Worm (Caenorhabditis elegans) whole organism, L3 larva: Measurements from ENCODE around the gene nhr-58.

ENCODE experiments used
- R02D3.7 ChIP-seq: fragments of 150-350 bp; optimal IDR thresholded peaks from 2 replicates; lab custom pipeline; 2014; ENCODE audit warnings: missing biosample characterization, missing genetic modification characterization
- ZK546.5 ChIP-seq: sonication (generic microtip); optimal IDR thresholded peaks from 2 replicates; lab custom pipeline; 2017; ENCODE audit warnings: missing biosample characterization, missing genetic modification characterization
- ama-1 ChIP-seq: fragments of 150-350 bp; optimal IDR thresholded peaks from 2 replicates; lab custom pipeline; 2018
- ceh-16 ChIP-seq: sonication (generic microtip); optimal IDR thresholded peaks from 2 replicates; lab custom pipeline; 2017; ENCODE audit warnings: missing biosample characterization, missing genetic modification characterization
- ceh-28 ChIP-seq: fragments of 150-350 bp; optimal IDR thresholded peaks from 2 replicates; lab custom pipeline; 2014; ENCODE audit warnings: missing biosample characterization, missing genetic modification reagents, missing genetic modification characterization
- ceh-82 ChIP-seq: fragments of 150-350 bp; optimal IDR thresholded peaks from 2 replicates; lab custom pipeline; 2014; ENCODE audit warnings: missing biosample characterization, missing genetic modification characterization
- daf-12 ChIP-seq: fragments of 150-350 bp; optimal IDR thresholded peaks from 2 replicates; lab custom pipeline; 2014; ENCODE audit warnings: missing biosample characterization, missing genetic modification reagents, missing genetic modification characterization
- egl-27 ChIP-seq: sonication (generic microtip); optimal IDR thresholded peaks from 4 replicates; lab custom pipeline; 2017; ENCODE audit warnings: missing biosample characterization, missing genetic modification reagents, missing genetic modification characterization
- egl-5 ChIP-seq: fragments of 150-350 bp; optimal IDR thresholded peaks from 2 replicates; lab custom pipeline; 2017; ENCODE audit warnings: missing biosample characterization, missing genetic modification reagents, missing genetic modification characterization, inconsistent platforms
- elt-1 ChIP-seq: fragments of 150-350 bp; optimal IDR thresholded peaks from 2 replicates; lab custom pipeline; 2014; ENCODE audit warnings: missing biosample characterization, missing genetic modification characterization
- elt-2 ChIP-seq: sonication (generic microtip); optimal IDR thresholded peaks from 2 replicates; lab custom pipeline; 2016; ENCODE audit warnings: missing genetic modification reagents, mild to moderate bottlenecking, missing genetic modification characterization, missing compliant biosample characterization
- elt-3 ChIP-seq, 3 experiments: fragments of 150-350 bp in 1 of 3; sonication (generic microtip) in 2 of 3; optimal IDR thresholded peaks; 2 replicates in 2 of 3; 4 replicates in 1 of 3; lab custom pipeline; 2014 to 2017; ENCODE audit warnings: missing biosample characterization in 3 of 3, missing genetic modification characterization in 3 of 3
- eor-1 ChIP-seq, 2 experiments: fragments of 150-350 bp; optimal IDR thresholded peaks; 2 replicates each; lab custom pipeline; 2014 to 2018; ENCODE audit warnings: missing biosample characterization in 2 of 2, missing genetic modification characterization in 2 of 2
- fos-1 ChIP-seq: fragments of 150-350 bp; optimal IDR thresholded peaks from 2 replicates; lab custom pipeline; 2014; ENCODE audit warnings: missing biosample characterization, missing genetic modification characterization
- hmg-11 ChIP-seq: sonication (generic microtip); optimal IDR thresholded peaks from 2 replicates; lab custom pipeline; 2016; ENCODE audit warnings: missing genetic modification characterization, missing compliant biosample characterization
- jun-1 ChIP-seq: fragments of 150-350 bp; optimal IDR thresholded peaks from 2 replicates; lab custom pipeline; 2014; ENCODE audit warnings: missing biosample characterization, missing genetic modification reagents, missing genetic modification characterization
- lin-15B ChIP-seq: fragments of 150-350 bp; optimal IDR thresholded peaks from 2 replicates; lab custom pipeline; 2014; ENCODE audit warnings: missing biosample characterization, missing genetic modification characterization
- lin-39 ChIP-seq: fragments of 150-350 bp; optimal IDR thresholded peaks from 2 replicates; lab custom pipeline; 2018; ENCODE audit warnings: missing biosample characterization, missing genetic modification reagents, missing genetic modification characterization
- lsy-12 ChIP-seq: sonication (generic microtip); optimal IDR thresholded peaks from 2 replicates; lab custom pipeline; 2016; ENCODE audit warnings: mild to moderate bottlenecking, missing genetic modification characterization, missing compliant biosample characterization
- mdl-1 ChIP-seq: fragments of 150-350 bp; optimal IDR thresholded peaks from 2 replicates; lab custom pipeline; 2014; ENCODE audit warnings: missing biosample characterization, missing genetic modification characterization
- mml-1 ChIP-seq: fragments of 150-350 bp; sonication (generic microtip); optimal IDR thresholded peaks from 3 replicates; lab custom pipeline; 2014; ENCODE audit warnings: missing biosample characterization, missing genetic modification characterization
- nfya-1 ChIP-seq: sonication (generic microtip); optimal IDR thresholded peaks from 2 replicates; lab custom pipeline; 2017; ENCODE audit warnings: missing genetic modification characterization, mild to moderate bottlenecking, missing compliant biosample characterization, antibody characterized with exemption, moderate library complexity; ENCODE audit not compliant: insufficient read depth
- nhr-11 ChIP-seq: fragments of 150-350 bp; optimal IDR thresholded peaks from 2 replicates; lab custom pipeline; 2014; ENCODE audit warnings: missing biosample characterization, missing genetic modification characterization
- nhr-23 ChIP-seq: fragments of 150-350 bp; optimal IDR thresholded peaks from 2 replicates; lab custom pipeline; 2014; ENCODE audit warnings: missing biosample characterization, missing genetic modification reagents, missing genetic modification characterization
- nhr-237 ChIP-seq: fragments of 150-350 bp; optimal IDR thresholded peaks from 2 replicates; lab custom pipeline; 2014; ENCODE audit warnings: missing biosample characterization, missing genetic modification characterization
- nhr-25 ChIP-seq: sonication (generic microtip); optimal IDR thresholded peaks from 2 replicates; lab custom pipeline; 2017; ENCODE audit warnings: missing biosample characterization, missing genetic modification characterization
- nhr-28 ChIP-seq: fragments of 150-350 bp; optimal IDR thresholded peaks from 2 replicates; lab custom pipeline; 2014; ENCODE audit warnings: missing biosample characterization, missing genetic modification characterization
- nhr-43 ChIP-seq: sonication (generic microtip); optimal IDR thresholded peaks from 2 replicates; lab custom pipeline; 2016; ENCODE audit warnings: mild to moderate bottlenecking, missing genetic modification characterization, missing compliant biosample characterization; ENCODE audit not compliant: poor library complexity, severe bottlenecking
- nhr-67 ChIP-seq: fragments of 150-350 bp; optimal IDR thresholded peaks from 2 replicates; lab custom pipeline; 2014; ENCODE audit warnings: missing biosample characterization, missing genetic modification characterization
- nhr-76 ChIP-seq: fragments of 150-350 bp; sonication (generic microtip); optimal IDR thresholded peaks from 5 replicates; lab custom pipeline; 2014; ENCODE audit warnings: missing biosample characterization, missing genetic modification characterization
- nhr-77 ChIP-seq: fragments of 150-350 bp; optimal IDR thresholded peaks from 2 replicates; lab custom pipeline; 2014; ENCODE audit warnings: missing biosample characterization, missing genetic modification characterization
- pha-4 ChIP-seq: fragments of 150-350 bp; optimal IDR thresholded peaks from 2 replicates; lab custom pipeline; 2014; ENCODE audit warnings: missing biosample characterization, missing genetic modification reagents, missing genetic modification characterization
- pqm-1 ChIP-seq: fragments of 150-350 bp; optimal IDR thresholded peaks from 2 replicates; lab custom pipeline; 2017; ENCODE audit warnings: missing biosample characterization, missing genetic modification characterization, inconsistent platforms
- skn-1 ChIP-seq: fragments of 150-350 bp; optimal IDR thresholded peaks from 2 replicates; lab custom pipeline; 2014; ENCODE audit warnings: missing biosample characterization, missing genetic modification characterization
- snpc-4 ChIP-seq: fragments of 150-350 bp; optimal IDR thresholded peaks from 2 replicates; lab custom pipeline; 2014; ENCODE audit warnings: missing biosample characterization, missing genetic modification characterization
- unc-39 ChIP-seq: sonication (generic microtip); optimal IDR thresholded peaks from 4 replicates; lab custom pipeline; 2017; ENCODE audit warnings: missing biosample characterization, missing genetic modification characterization
- unc-62 ChIP-seq: fragments of 150-350 bp; sonication (generic microtip); optimal IDR thresholded peaks from 4 replicates; lab custom pipeline; 2014; ENCODE audit warnings: missing biosample characterization, missing genetic modification reagents, missing genetic modification characterization
- zag-1 ChIP-seq: fragments of 150-350 bp; optimal IDR thresholded peaks from 2 replicates; lab custom pipeline; 2014; ENCODE audit warnings: missing biosample characterization, missing genetic modification characterization

nhr-58 gene

DNA sequence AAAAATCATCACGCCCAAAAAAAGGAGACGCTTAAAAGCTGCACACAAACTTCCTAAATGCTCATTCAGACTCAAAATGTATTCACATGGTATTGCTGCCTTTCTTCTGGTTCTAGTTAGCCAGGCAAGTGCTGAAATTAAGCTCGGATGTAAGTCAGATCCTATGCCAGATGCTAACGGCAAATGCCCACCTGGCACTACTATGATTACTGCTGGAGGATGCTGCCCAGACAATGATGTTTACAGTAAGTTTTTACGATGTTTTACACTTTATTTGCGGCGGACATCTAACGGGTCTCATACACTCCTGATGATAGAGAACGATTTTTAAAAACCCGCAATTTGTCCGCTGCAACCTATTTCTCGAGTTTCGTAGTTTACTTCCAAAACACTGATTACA lies 4.5 kb downstream of the nhr-58 start, which contains the start of gene C14C6.5:
Gene C14C6.5, plus strand, starts transcription at position 58 of the 400 bp plus-strand sequence.
- TF ChIP-seq nhr-77 (tag; lab: Kevin White, UChicago) (no peak), zag-1 (tag; lab: Kevin White, UChicago) (no peak), elt-1 (tag; lab: Kevin White, UChicago) (no peak)

DNA sequence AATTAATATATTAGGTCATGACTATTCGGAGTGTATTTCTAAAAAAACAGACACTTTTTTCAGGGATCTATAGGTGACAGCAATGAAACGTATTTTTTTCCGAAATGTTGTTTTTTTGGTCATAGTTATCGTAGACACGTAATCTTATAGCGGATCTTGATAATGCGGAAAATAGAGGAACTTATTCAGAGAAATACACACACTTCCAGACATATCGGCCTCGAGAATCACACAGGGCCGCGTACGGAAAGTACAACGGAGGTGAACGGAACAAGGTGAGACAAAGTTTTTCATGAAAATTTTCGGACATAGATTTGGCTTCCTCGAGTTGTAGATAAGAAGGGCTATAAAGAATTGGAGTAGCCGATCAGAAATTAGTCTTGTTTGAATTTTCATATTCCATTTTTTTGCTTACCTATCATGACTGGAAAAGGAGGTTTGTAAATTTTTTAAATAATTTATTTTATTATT lies 7.0 kb downstream of the nhr-58 start, which contains the start of gene nhr-155:
Gene nhr-155, plus strand, starts transcription at position 421 of the 471 bp plus-strand sequence.
- no peak for TF ChIP-seq snpc-4
- peak; percentile 67 for TF ChIP-seq nhr-43 (tag; lab: Kevin White, UChicago)
- no peak for TF ChIP-seq lsy-12 (tag; lab: Kevin White, UChicago)
- no peak for TF ChIP-seq nhr-237
- no peak for TF ChIP-seq nhr-77 (tag; lab: Kevin White, UChicago)
- no peak for TF ChIP-seq pha-4 (tag; lab: Kevin White, UChicago)
- no peak for TF ChIP-seq eor-1 (tag; optimal IDR thresholded peaks at IDR 0.05; lab: Kevin White, UChicago)
- TF ChIP-seq egl-27 (tag; lab: Kevin White, UChicago), result no peak
- TF ChIP-seq elt-3 (tag; optimal IDR thresholded peaks at IDR 0.05; lab: Kevin White, UChicago), result no peak
- peak; percentile 32 for TF ChIP-seq nhr-25 (tag; lab: Kevin White, UChicago)
- TF ChIP-seq R02D3.7 (tag; lab: Kevin White, UChicago), result no peak
- TF ChIP-seq daf-12, result no peak
- TF ChIP-seq lin-39 (tag; lab: Kevin White, UChicago), result no peak
- TF ChIP-seq elt-1 (tag; lab: Kevin White, UChicago), result peak; percentile 95
- TF ChIP-seq ceh-28, result no peak
- TF ChIP-seq nhr-67 (tag; lab: Kevin White, UChicago), result no peak
- no peak for TF ChIP-seq mdl-1 (tag; lab: Kevin White, UChicago)
- no peak for TF ChIP-seq skn-1
- no peak for TF ChIP-seq nhr-28 (tag; lab: Kevin White, UChicago)
- no peak for TF ChIP-seq ama-1 (lab: Kevin White, UChicago)
- TF ChIP-seq unc-62, result no peak
- TF ChIP-seq unc-39 (tag; lab: Kevin White, UChicago), result no peak
- peak; percentile 87 for TF ChIP-seq nhr-23 (tag; lab: Kevin White, UChicago)
- TF ChIP-seq nhr-76, result no peak
- TF ChIP-seq hmg-11 (tag; lab: Kevin White, UChicago), result no peak
- TF ChIP-seq ZK546.5 (tag; lab: Kevin White, UChicago), result no peak
- no peak for TF ChIP-seq ceh-82 (tag; lab: Kevin White, UChicago)

DNA sequence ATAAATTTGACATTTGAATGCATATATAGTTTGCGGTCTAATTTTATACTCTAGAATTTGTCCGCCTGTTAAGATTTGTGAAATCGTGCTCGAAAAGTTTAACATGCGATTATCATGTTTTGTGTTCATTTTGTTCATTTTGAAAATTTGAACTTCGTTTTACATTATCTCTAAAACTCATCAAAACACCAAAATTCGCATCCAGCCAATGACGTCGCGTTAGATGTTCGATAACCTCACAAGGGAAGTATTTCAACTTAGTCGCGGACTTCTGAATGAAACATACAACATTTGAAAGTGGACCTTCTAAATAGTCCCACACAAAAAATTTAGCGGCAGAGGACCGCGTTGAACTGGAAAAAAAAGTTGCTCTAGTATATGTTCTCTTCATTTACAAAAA lies 9.4 kb downstream of the nhr-58 start:
- TF ChIP-seq ama-1 (lab: Kevin White, UChicago) (no peak), elt-1 (tag; lab: Kevin White, UChicago) (peak; percentile 68)

DNA sequence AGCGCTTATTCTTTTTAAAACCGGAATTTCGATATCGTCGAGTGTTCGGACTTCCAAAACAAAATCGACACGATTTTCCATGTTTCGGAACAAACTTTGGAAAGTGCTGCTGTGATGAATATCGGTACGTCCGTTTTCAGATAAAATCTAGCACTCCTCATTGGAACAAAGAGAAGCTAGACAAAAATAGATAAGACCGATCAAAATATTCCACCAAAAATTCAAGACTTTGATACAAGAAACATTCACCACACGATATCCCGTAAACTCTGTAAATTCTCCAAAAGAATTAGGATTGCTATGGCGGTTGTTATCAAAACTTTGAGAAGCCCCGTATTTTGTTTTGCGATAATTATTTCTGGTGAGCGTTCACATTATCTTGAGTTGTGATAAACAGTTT lies 11.1 kb downstream of the nhr-58 start, which contains the start of gene C14C6.3:
Gene C14C6.3, plus strand, starts transcription at position 301 of the 400 bp plus-strand sequence.
- TF ChIP-seq elt-1 (tag; lab: Kevin White, UChicago) (peak; percentile 64), ceh-82 (tag; lab: Kevin White, UChicago) (no peak)

DNA sequence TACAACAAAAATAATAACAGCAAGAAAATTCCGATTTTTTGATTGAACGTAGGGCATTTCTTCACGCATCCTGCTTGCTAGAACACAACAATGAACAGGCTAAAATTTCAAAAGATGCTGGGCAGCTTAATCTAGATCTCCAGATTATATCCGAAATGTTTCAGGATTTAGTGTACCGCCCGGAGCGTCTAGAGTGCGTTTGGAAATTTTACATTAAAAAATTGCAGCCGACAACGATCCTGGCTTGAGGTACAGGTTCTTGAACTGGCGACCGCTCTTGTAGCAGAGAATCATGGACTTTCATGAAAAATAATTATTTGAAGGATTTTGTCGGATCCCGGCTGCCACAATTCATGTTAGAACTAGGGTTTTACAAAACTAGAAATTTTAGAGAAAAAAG lies 15.9 kb downstream of the nhr-58 start, which contains the start of gene C14C6.6:
Gene C14C6.6, minus strand, starts transcription at position 101 of the 400 bp plus-strand sequence.
- TF ChIP-seq skn-1, result no peak
- no peak for TF ChIP-seq elt-2
- no peak for TF ChIP-seq elt-3 (tag; optimal IDR thresholded peaks at IDR 0.05; lab: Kevin White, UChicago)
- no peak for TF ChIP-seq unc-39 (tag; lab: Kevin White, UChicago)
- no peak for TF ChIP-seq fos-1

DNA sequence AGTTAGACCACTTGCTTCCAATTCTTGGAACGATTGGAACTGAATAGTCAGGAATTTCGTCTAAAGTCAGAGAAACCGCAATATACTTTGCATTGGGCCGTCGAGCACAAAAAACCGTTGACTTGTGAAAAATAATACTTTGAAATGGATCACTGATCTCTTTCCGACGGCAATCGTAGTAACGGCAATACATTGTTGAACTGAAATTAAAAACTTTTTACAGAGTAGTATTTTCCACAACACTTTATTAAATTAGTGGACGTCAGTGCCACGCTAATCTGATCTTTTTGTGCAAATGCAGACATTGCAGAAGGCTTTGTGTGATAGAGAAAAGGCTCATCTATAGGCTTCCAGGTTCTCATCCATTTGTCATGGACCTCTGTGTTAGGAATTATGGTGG lies 20.3 kb downstream of the nhr-58 start:
- no peak for TF ChIP-seq pqm-1 (tag; lab: Kevin White, UChicago)

DNA sequence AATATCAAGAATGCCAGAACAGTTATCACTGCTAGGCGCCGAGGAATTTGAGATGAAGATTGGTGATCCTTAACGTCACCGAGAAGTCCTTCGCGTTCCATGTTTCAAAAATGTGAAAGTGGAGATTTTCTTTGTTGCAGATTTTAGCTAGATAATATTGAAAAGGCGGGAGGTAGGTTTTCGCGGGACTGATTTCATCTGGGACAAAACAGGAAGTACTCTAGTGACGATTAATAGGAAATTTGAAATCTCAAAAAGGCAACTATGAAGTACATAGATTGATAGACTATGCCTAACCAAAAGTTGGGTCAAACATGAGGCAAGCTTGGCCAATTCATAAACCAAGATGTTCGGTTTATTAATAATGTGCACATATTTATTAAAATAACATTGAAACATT lies 21.0 kb downstream of the nhr-58 start, which contains the start of gene C14C6.8:
Gene C14C6.8, minus strand, starts transcription at position 101 of the 400 bp plus-strand sequence.
- TF ChIP-seq nhr-23 (tag; lab: Kevin White, UChicago) (no peak), lsy-12 (tag; lab: Kevin White, UChicago) (no peak), fos-1 (no peak), hmg-11 (tag; lab: Kevin White, UChicago) (no peak), ceh-28 (no peak), elt-2 (no peak), nhr-76 (no peak), ceh-16 (tag; lab: Kevin White, UChicago) (no peak), pqm-1 (tag; lab: Kevin White, UChicago) (no peak), egl-27 (tag; lab: Kevin White, UChicago) (no peak), jun-1 (tag; lab: Kevin White, UChicago) (no peak), R02D3.7 (tag; lab: Kevin White, UChicago) (no peak), lin-15B (tag; lab: Kevin White, UChicago) (no peak), ZK546.5 (tag; lab: Kevin White, UChicago) (no peak), nfya-1 (no peak), nhr-11 (tag; lab: Kevin White, UChicago) (no peak), ama-1 (lab: Kevin White, UChicago) (no peak), mml-1 (tag; lab: Kevin White, UChicago) (no peak), egl-5 (no peak)
